Worm (Caenorhabditis elegans) whole organism, L2 larva: Measurements from ENCODE around the gene C34C12.12.

Experiments
- C34F6.9 ChIP-seq: fragments of 150-350 bp; optimal IDR thresholded peaks from 2 replicates; lab custom pipeline; 2014; ENCODE audit warnings: missing biosample characterization, missing genetic modification characterization
- F13H6.1 ChIP-seq: sonication (generic microtip); optimal IDR thresholded peaks from 2 replicates; lab custom pipeline; 2016; ENCODE audit warnings: missing genetic modification characterization, missing compliant biosample characterization
- R02D3.7 ChIP-seq: fragments of 150-350 bp; optimal IDR thresholded peaks from 2 replicates; lab custom pipeline; 2014; ENCODE audit warnings: missing biosample characterization, missing genetic modification characterization
- Y55F3AM.14 ChIP-seq: fragments of 200-800 bp; sonication (Bioruptor generic); optimal IDR thresholded peaks from 2 replicates; lab custom pipeline; 2018; ENCODE audit warnings: mild to moderate bottlenecking, missing genetic modification characterization, missing compliant biosample characterization
- ZK546.5 ChIP-seq: sonication (generic microtip); optimal IDR thresholded peaks from 2 replicates; lab custom pipeline; 2017; ENCODE audit warnings: missing biosample characterization, missing genetic modification characterization
- aly-2 ChIP-seq: fragments of 150-350 bp; optimal IDR thresholded peaks from 2 replicates; lab custom pipeline; 2014; ENCODE audit warnings: missing biosample characterization, missing genetic modification characterization
- ama-1 ChIP-seq: fragments of 150-350 bp; optimal IDR thresholded peaks from 2 replicates; lab custom pipeline; 2018; ENCODE audit warnings: inconsistent platforms
- blmp-1 ChIP-seq: sonication (generic microtip); optimal IDR thresholded peaks from 2 replicates; lab custom pipeline; 2017; ENCODE audit warnings: missing genetic modification characterization, mild to moderate bottlenecking, missing compliant biosample characterization, antibody characterized with exemption, moderate library complexity; ENCODE audit not compliant: insufficient read depth
- ceh-16 ChIP-seq: fragments of 150-350 bp; optimal IDR thresholded peaks from 2 replicates; lab custom pipeline; 2014; ENCODE audit warnings: missing biosample characterization, missing genetic modification characterization
- ceh-82 ChIP-seq: fragments of 150-350 bp; optimal IDR thresholded peaks from 2 replicates; lab custom pipeline; 2014; ENCODE audit warnings: missing biosample characterization, missing genetic modification characterization
- crh-2 ChIP-seq: sonication (generic microtip); optimal IDR thresholded peaks from 2 replicates; lab custom pipeline; 2017; ENCODE audit warnings: missing biosample characterization, missing genetic modification characterization
- dmd-4 ChIP-seq: sonication (generic microtip); optimal IDR thresholded peaks from 2 replicates; lab custom pipeline; 2017; ENCODE audit warnings: missing biosample characterization, missing genetic modification characterization
- egl-27 ChIP-seq: sonication (generic microtip); optimal IDR thresholded peaks from 3 replicates; lab custom pipeline; 2017; ENCODE audit warnings: missing biosample characterization, missing genetic modification reagents, missing genetic modification characterization
- elt-1 ChIP-seq: fragments of 150-350 bp; optimal IDR thresholded peaks from 2 replicates; lab custom pipeline; 2014; ENCODE audit warnings: missing biosample characterization, missing genetic modification characterization
- fos-1 ChIP-seq: fragments of 150-350 bp; optimal IDR thresholded peaks from 2 replicates; lab custom pipeline; 2014; ENCODE audit warnings: missing biosample characterization, missing genetic modification characterization
- gmeb-1 ChIP-seq: fragments of 150-350 bp; optimal IDR thresholded peaks from 2 replicates; lab custom pipeline; 2014; ENCODE audit warnings: missing biosample characterization, missing genetic modification characterization
- lin-11 ChIP-seq: fragments of 150-350 bp; sonication (generic microtip); optimal IDR thresholded peaks from 2 replicates; lab custom pipeline; 2014; ENCODE audit warnings: missing biosample characterization, missing genetic modification characterization, inconsistent platforms, mixed read lengths
- lin-13 ChIP-seq: fragments of 150-350 bp; optimal IDR thresholded peaks from 2 replicates; lab custom pipeline; 2014; ENCODE audit warnings: missing biosample characterization, missing genetic modification reagents, missing genetic modification characterization
- lsy-2 ChIP-seq, 2 experiments: fragments of 150-350 bp in 1 of 2; sonication (generic microtip) in 1 of 2; optimal IDR thresholded peaks; 2 replicates each; lab custom pipeline; 2014 to 2017; ENCODE audit warnings: missing biosample characterization in 2 of 2, missing genetic modification characterization in 2 of 2
- mab-5 ChIP-seq: fragments of 150-350 bp; optimal IDR thresholded peaks from 2 replicates; lab custom pipeline; 2014; ENCODE audit warnings: missing biosample characterization, missing genetic modification characterization
- mbf-1 ChIP-seq: sonication (generic microtip); optimal IDR thresholded peaks from 2 replicates; lab custom pipeline; 2017; ENCODE audit warnings: missing biosample characterization, missing genetic modification characterization
- mdl-1 ChIP-seq, 2 experiments: fragments of 150-350 bp in 1 of 2; sonication (generic microtip) in 1 of 2; optimal IDR thresholded peaks; 2 replicates each; lab custom pipeline; 2017; ENCODE audit warnings: missing biosample characterization in 2 of 2, missing genetic modification characterization in 2 of 2
- nhr-10 ChIP-seq: sonication (generic microtip); optimal IDR thresholded peaks from 2 replicates; lab custom pipeline; 2017; ENCODE audit warnings: missing biosample characterization, missing genetic modification characterization
- nhr-11 ChIP-seq: fragments of 150-350 bp; optimal IDR thresholded peaks from 2 replicates; lab custom pipeline; 2014; ENCODE audit warnings: missing biosample characterization, missing genetic modification characterization
- nhr-12 ChIP-seq: fragments of 150-350 bp; optimal IDR thresholded peaks from 2 replicates; lab custom pipeline; 2014; ENCODE audit warnings: missing biosample characterization, missing genetic modification characterization
- nhr-129 ChIP-seq: fragments of 150-350 bp; optimal IDR thresholded peaks from 2 replicates; lab custom pipeline; 2014; ENCODE audit warnings: missing biosample characterization, missing genetic modification characterization
- nhr-23 ChIP-seq: fragments of 150-350 bp; optimal IDR thresholded peaks from 2 replicates; lab custom pipeline; 2014; ENCODE audit warnings: missing biosample characterization, missing genetic modification reagents, missing genetic modification characterization
- nhr-237 ChIP-seq: fragments of 150-350 bp; optimal IDR thresholded peaks from 2 replicates; lab custom pipeline; 2014; ENCODE audit warnings: missing biosample characterization, missing genetic modification characterization
- nhr-25 ChIP-seq: fragments of 150-350 bp; sonication (generic microtip); optimal IDR thresholded peaks from 3 replicates; lab custom pipeline; 2014; ENCODE audit warnings: missing biosample characterization, missing genetic modification characterization
- nhr-6 ChIP-seq: fragments of 150-350 bp; optimal IDR thresholded peaks from 2 replicates; lab custom pipeline; 2014; ENCODE audit warnings: missing biosample characterization, missing genetic modification characterization
- nhr-77 ChIP-seq: fragments of 150-350 bp; optimal IDR thresholded peaks from 2 replicates; lab custom pipeline; 2014; ENCODE audit warnings: missing biosample characterization, missing genetic modification characterization
- sem-4 ChIP-seq: fragments of 150-350 bp; optimal IDR thresholded peaks from 2 replicates; lab custom pipeline; 2014; ENCODE audit warnings: missing biosample characterization, missing genetic modification reagents, missing genetic modification characterization
- sma-3 ChIP-seq: sonication (generic microtip); optimal IDR thresholded peaks from 2 replicates; lab custom pipeline; 2016; ENCODE audit warnings: missing genetic modification reagents, missing genetic modification characterization, missing compliant biosample characterization
- sma-9 ChIP-seq, 2 experiments: fragments of 150-350 bp in 1 of 2; sonication (generic microtip) in 1 of 2; optimal IDR thresholded peaks; 2 replicates each; lab custom pipeline; 2014 to 2016; ENCODE audit warnings: missing genetic modification characterization in 2 of 2, mild to moderate bottlenecking in 1 of 2, missing biosample characterization in 1 of 2, missing compliant biosample characterization in 1 of 2, missing genetic modification reagents in 1 of 2, moderate library complexity in 1 of 2
- snpc-4 ChIP-seq: fragments of 150-350 bp; optimal IDR thresholded peaks from 2 replicates; lab custom pipeline; 2014; ENCODE audit warnings: missing biosample characterization, missing genetic modification characterization
- unc-39 ChIP-seq: fragments of 150-350 bp; optimal IDR thresholded peaks from 2 replicates; lab custom pipeline; 2014; ENCODE audit warnings: missing biosample characterization, missing genetic modification characterization
- unc-55 ChIP-seq: fragments of 150-350 bp; sonication (generic microtip); optimal IDR thresholded peaks from 3 replicates; lab custom pipeline; 2014; ENCODE audit warnings: missing biosample characterization, missing genetic modification reagents, missing genetic modification characterization
- unc-62 ChIP-seq: fragments of 150-350 bp; optimal IDR thresholded peaks from 2 replicates; lab custom pipeline; 2014; ENCODE audit warnings: missing biosample characterization, missing genetic modification reagents, missing genetic modification characterization
- zag-1 ChIP-seq: fragments of 150-350 bp; optimal IDR thresholded peaks from 2 replicates; lab custom pipeline; 2014; ENCODE audit warnings: missing biosample characterization, missing genetic modification characterization
- ztf-11 ChIP-seq: sonication (generic microtip); optimal IDR thresholded peaks from 2 replicates; lab custom pipeline; 2017; ENCODE audit warnings: missing biosample characterization, missing genetic modification characterization
- ztf-4 ChIP-seq: fragments of 150-350 bp; optimal IDR thresholded peaks from 2 replicates; lab custom pipeline; 2014; ENCODE audit warnings: missing biosample characterization, missing genetic modification characterization

Gene C34C12.12

ce11 chrIII:3452563-3453210 lies at the start of gene C34C12.12, which contains the start of gene K01A11.3:
Gene C34C12.12, plus strand, starts transcription at chrIII:3453194.
Gene K01A11.3, minus strand, starts transcription at chrIII:3452613.
- TF ChIP-seq lin-13 (GFP tag; lab: Kevin White, UChicago) (no peak), crh-2 (tag; lab: Kevin White, UChicago) (no peak), nhr-129 (no peak), snpc-4 (no peak), ceh-82 (no peak), nhr-12 (no peak)
- TF ChIP-seq, all 48 proteins: peak for 0

DNA sequence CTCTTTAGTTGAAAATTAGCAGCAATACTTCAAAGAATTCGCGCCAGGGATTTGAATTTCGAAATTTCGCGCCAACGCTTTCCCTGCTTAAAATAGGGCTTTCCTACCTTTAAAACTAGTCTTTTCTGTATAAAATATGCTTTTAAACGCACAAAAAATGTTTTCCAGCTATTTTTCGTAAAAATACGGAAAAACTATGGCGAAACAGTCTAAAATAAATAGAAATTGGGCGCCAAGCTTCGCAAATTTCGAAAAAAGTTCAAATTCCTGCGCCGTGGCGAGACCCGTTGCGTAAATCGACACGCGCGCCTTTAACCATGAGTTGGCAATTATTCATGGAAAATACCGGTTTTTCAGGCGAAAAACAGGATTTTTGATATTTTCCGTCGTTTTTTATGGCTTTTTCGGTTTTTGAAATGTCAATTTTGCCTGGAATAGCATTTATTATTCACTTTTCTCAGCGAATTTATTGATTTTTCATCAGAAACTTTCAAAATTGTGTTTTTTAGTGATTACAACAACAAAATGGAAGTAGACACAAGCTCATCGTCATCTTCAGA lies 48.6 kb upstream of the C34C12.12 start, which contains the start of the genes npp-9 and F59A2.5:
Gene npp-9, minus strand, starts transcription at position 126 of the 560 bp plus-strand sequence.
Gene F59A2.5, plus strand, starts transcription at position 510 of the 560 bp plus-strand sequence.
- TF ChIP-seq mdl-1 (tag; optimal IDR thresholded peaks at IDR 0.05; lab: Kevin White, UChicago) (no peak), lsy-2 (tag; optimal IDR thresholded peaks at IDR 0.05; lab: Kevin White, UChicago) (peak in 1 of 2 experiments; percentile 73), Y55F3AM.14 (GFP tag; lab: Kevin White, UChicago) (no peak), nhr-129 (peak; percentile 51), ceh-82 (no peak), fos-1 (tag; lab: Kevin White, UChicago) (peak; percentile 62), blmp-1 (tag; lab: Kevin White, UChicago) (no peak), nhr-10 (tag; lab: Kevin White, UChicago) (no peak), nhr-12 (no peak), R02D3.7 (tag; lab: Kevin White, UChicago) (peak; percentile 80), lin-13 (GFP tag; lab: Kevin White, UChicago) (peak; percentile 10), sem-4 (tag; lab: Kevin White, UChicago) (no peak), unc-39 (tag; lab: Kevin White, UChicago) (no peak), ztf-11 (tag; lab: Kevin White, UChicago) (no peak), ztf-4 (tag; lab: Kevin White, UChicago) (no peak), ceh-16 (tag; lab: Kevin White, UChicago) (no peak), lin-11 (tag; lab: Kevin White, UChicago) (peak; percentile 23), sma-3 (GFP tag; lab: Kevin White, UChicago) (no peak), crh-2 (tag; lab: Kevin White, UChicago) (peak; percentile 91), nhr-77 (tag; lab: Kevin White, UChicago) (no peak), gmeb-1 (peak; percentile 52), aly-2 (tag; lab: Kevin White, UChicago) (no peak), C34F6.9 (tag; lab: Kevin White, UChicago) (peak; percentile 60), dmd-4 (tag; lab: Kevin White, UChicago) (no peak), unc-55 (GFP tag; lab: Kevin White, UChicago) (peak; percentile 71), F13H6.1 (tag; lab: Kevin White, UChicago) (peak; percentile 26), ama-1 (lab: Kevin White, UChicago) (peak; percentile 11), unc-62 (no peak), nhr-6 (tag; lab: Kevin White, UChicago) (no peak), nhr-25 (tag; lab: Kevin White, UChicago) (peak; percentile 32), nhr-11 (tag; lab: Kevin White, UChicago) (no peak), mbf-1 (tag; lab: Kevin White, UChicago) (no peak), sma-9 (GFP tag; optimal IDR thresholded peaks at IDR 0.05; lab: Kevin White, UChicago) (no peak), sma-9 (tag; optimal IDR thresholded peaks at IDR 0.05; lab: Kevin White, UChicago) (no peak), elt-1 (tag; lab: Kevin White, UChicago) (no peak), zag-1 (tag; lab: Kevin White, UChicago) (no peak), nhr-237 (tag; lab: Kevin White, UChicago) (no peak)

- TF ChIP-seq lin-11 (tag; lab: Kevin White, UChicago) (no peak), ceh-16 (tag; lab: Kevin White, UChicago) (no peak), R02D3.7 (tag; lab: Kevin White, UChicago) (no peak), nhr-12 (no peak), egl-27 (tag; lab: Kevin White, UChicago) (no peak), nhr-6 (tag; lab: Kevin White, UChicago) (no peak), mab-5 (no peak), lin-13 (GFP tag; lab: Kevin White, UChicago) (no peak), ama-1 (lab: Kevin White, UChicago) (no peak), mdl-1 (tag; optimal IDR thresholded peaks at IDR 0.05; lab: Kevin White, UChicago) (no peak), nhr-77 (tag; lab: Kevin White, UChicago) (no peak), elt-1 (tag; lab: Kevin White, UChicago) (no peak), F13H6.1 (tag; lab: Kevin White, UChicago) (no peak), aly-2 (tag; lab: Kevin White, UChicago) (no peak), nhr-237 (tag; lab: Kevin White, UChicago) (no peak), nhr-23 (tag; lab: Kevin White, UChicago) (no peak), nhr-10 (tag; lab: Kevin White, UChicago) (no peak), ZK546.5 (tag; lab: Kevin White, UChicago) (no peak), mbf-1 (tag; lab: Kevin White, UChicago) (no peak), fos-1 (tag; lab: Kevin White, UChicago) (no peak)
Observed at ce11 chrIII:3405535-3405934, 47.5 kb upstream of the C34C12.12 start, which contains the start of gene golg-4. Gene golg-4, plus strand, starts transcription at chrIII:3405568.
